Worm (Caenorhabditis elegans) whole organism, mixed stage, embryonic: Measurements from ENCODE around the gene ssu-1.

Experiments
- elt-3 ChIP-seq: fragments of 150-350 bp; optimal IDR thresholded peaks from 2 replicates; lab custom pipeline; 2014; ENCODE audit warnings: missing biosample characterization, missing genetic modification characterization
- pha-4 ChIP-seq: fragments of 150-350 bp; optimal IDR thresholded peaks from 2 replicates; lab custom pipeline; 2018; ENCODE audit warnings: missing biosample characterization, missing genetic modification reagents, missing genetic modification characterization
- unc-62 ChIP-seq: fragments of 150-350 bp; optimal IDR thresholded peaks from 2 replicates; lab custom pipeline; 2014; ENCODE audit warnings: missing biosample characterization, missing genetic modification reagents, missing genetic modification characterization
- zip-8 ChIP-seq: fragments of 150-350 bp; optimal IDR thresholded peaks from 2 replicates; lab custom pipeline; 2014; ENCODE audit warnings: missing biosample characterization, missing genetic modification characterization

ce11 chrV:20135247-20135646, 2.2 kb upstream of the ssu-1 start, which contains the start of gene Y113G7A.22:
- TF ChIP-seq pha-4 (no peak), zip-8 (tag; lab: Kevin White, UChicago) (no peak), unc-62 (no peak), elt-3 (tag; lab: Kevin White, UChicago) (no peak)
